Fruit fly (Drosophila melanogaster) whole organism, embryonic: ENCODE measurements around the gene Ubi-p63E.

Experiments
- Abd-B ChIP-seq: fragments of 200-800 bp; sonication (Bioruptor generic); optimal IDR thresholded peaks from 2 replicates; lab custom pipeline; 2018; ENCODE audit warnings: missing biosample characterization, mild to moderate bottlenecking, missing genetic modification characterization, moderate library complexity
- Awh ChIP-seq: fragments of 200-800 bp; sonication (Bioruptor generic); IDR thresholded peaks from 2 replicates; pipeline ENCODE4, ENCODE4 v1.3.6; 2022; ENCODE audit warnings: missing biosample characterization, missing genetic modification characterization
- BtbVII ChIP-seq: fragments of 200-800 bp; sonication (Bioruptor generic); optimal IDR thresholded peaks from 3 replicates; lab custom pipeline; 2017; ENCODE audit warnings: missing biosample characterization, mild to moderate bottlenecking, missing genetic modification characterization
- CG10654 ChIP-seq: fragments of 200-800 bp; sonication (Bioruptor generic); optimal IDR thresholded peaks from 2 replicates; lab custom pipeline; 2016; ENCODE audit warnings: missing biosample characterization, missing genetic modification characterization
- CG11504 ChIP-seq: fragments of 200-800 bp; sonication (Bioruptor generic); optimal IDR thresholded peaks from 3 replicates; lab custom pipeline; 2019; ENCODE audit warnings: missing biosample characterization, mild to moderate bottlenecking, missing genetic modification characterization, moderate library complexity
- CG1233 ChIP-seq: fragments of 200-800 bp; sonication (Bioruptor generic); optimal IDR thresholded peaks from 4 replicates; lab custom pipeline; 2018; ENCODE audit warnings: missing biosample characterization, mild to moderate bottlenecking, missing genetic modification characterization
- CG13296 ChIP-seq: fragments of 200-800 bp; sonication (Bioruptor generic); optimal IDR thresholded peaks from 3 replicates; lab custom pipeline; 2018; ENCODE audit warnings: missing biosample characterization, mild to moderate bottlenecking, missing genetic modification characterization
- CG14965 ChIP-seq: fragments of 200-800 bp; sonication (Bioruptor generic); optimal IDR thresholded peaks from 2 replicates; lab custom pipeline; 2016; ENCODE audit warnings: missing biosample characterization, missing genetic modification characterization, borderline replicate concordance
- CG1602 ChIP-seq: fragments of 200-800 bp; sonication (Bioruptor generic); optimal IDR thresholded peaks from 3 replicates; lab custom pipeline; 2016; ENCODE audit warnings: missing biosample characterization, missing genetic modification characterization
- CG17829 ChIP-seq: fragments of 200-800 bp; optimal IDR thresholded peaks from 2 replicates; lab custom pipeline; 2019; ENCODE audit warnings: missing biosample characterization, mild to moderate bottlenecking, missing genetic modification characterization, moderate library complexity
- CG2129 ChIP-seq: fragments of 200-800 bp; sonication (Bioruptor generic); IDR thresholded peaks from 2 replicates; pipeline ENCODE4 v1.3.6; 2022; ENCODE audit warnings: missing biosample characterization, missing genetic modification characterization; ENCODE audit not compliant: partially characterized antibody
- CG2875 ChIP-seq: fragments of 200-800 bp; sonication (Bioruptor generic); optimal IDR thresholded peaks from 2 replicates; lab custom pipeline; 2017; ENCODE audit warnings: missing biosample characterization, mild to moderate bottlenecking, missing genetic modification characterization, missing genetic modification reagents
- CG31388 ChIP-seq: fragments of 200-800 bp; sonication (Bioruptor generic); optimal IDR thresholded peaks from 2 replicates; lab custom pipeline; 2016; ENCODE audit warnings: missing biosample characterization, missing genetic modification characterization
- CG3281 ChIP-seq: fragments of 200-800 bp; sonication (Bioruptor generic); optimal IDR thresholded peaks from 3 replicates; lab custom pipeline; 2017; ENCODE audit warnings: missing biosample characterization, mild to moderate bottlenecking, missing genetic modification characterization
- CG34224 ChIP-seq: fragments of 200-800 bp; sonication (Bioruptor generic); IDR thresholded peaks from 3 replicates; pipeline ENCODE4 v1.3.6; 2022; ENCODE audit warnings: missing biosample characterization, missing genetic modification characterization; ENCODE audit not compliant: partially characterized antibody
- CG43689 ChIP-seq: fragments of 200-800 bp; sonication (Bioruptor generic); IDR thresholded peaks from 2 replicates; pipeline ENCODE4 v1.3.6; 2022; ENCODE audit warnings: missing biosample characterization, missing genetic modification characterization
- CG4730 ChIP-seq: fragments of 200-800 bp; sonication (Bioruptor generic); IDR thresholded peaks from 2 replicates; pipeline ENCODE4 v1.3.6; 2022; ENCODE audit warnings: missing biosample characterization, missing genetic modification characterization
- CG5245 ChIP-seq: fragments of 200-800 bp; sonication (Bioruptor generic); optimal IDR thresholded peaks from 3 replicates; lab custom pipeline; 2016; ENCODE audit warnings: missing biosample characterization, missing genetic modification characterization
- CG7963 ChIP-seq: fragments of 200-800 bp; sonication (Bioruptor generic); IDR thresholded peaks from 3 replicates; pipeline ENCODE4 v1.3.6; 2022; ENCODE audit warnings: missing biosample characterization, missing genetic modification characterization; ENCODE audit not compliant: partially characterized antibody
- CG8281 ChIP-seq: fragments of 200-800 bp; sonication (Bioruptor generic); optimal IDR thresholded peaks from 2 replicates; lab custom pipeline; 2018; ENCODE audit warnings: missing biosample characterization, mild to moderate bottlenecking, missing genetic modification characterization, moderate library complexity
- CG8290 ChIP-seq, 3 experiments: fragments of 200-800 bp; sonication (Bioruptor generic); optimal IDR thresholded peaks; 2 replicates each; lab custom pipeline; 2016 to 2019; ENCODE audit warnings: missing biosample characterization in 3 of 3, missing genetic modification characterization in 3 of 3, mild to moderate bottlenecking in 2 of 3, moderate library complexity in 1 of 3
- CG8388 ChIP-seq: fragments of 200-800 bp; sonication (Bioruptor generic); optimal IDR thresholded peaks from 2 replicates; lab custom pipeline; 2019; ENCODE audit warnings: missing biosample characterization, mild to moderate bottlenecking, missing genetic modification characterization, moderate library complexity
- D ChIP-seq, 2 experiments: fragments of 200-800 bp in 1 of 2; fragments of >200 bp in 1 of 2; sonication (Bioruptor generic) in 1 of 2; optimal IDR thresholded peaks; 2 replicates in 1 of 2; 3 replicates in 1 of 2; lab custom pipeline; 2017; ENCODE audit warnings: mild to moderate bottlenecking in 1 of 2, missing biosample characterization in 1 of 2, missing genetic modification characterization in 1 of 2, missing genetic modification reagents in 1 of 2
- Ets65A ChIP-seq: fragments of 200-800 bp; sonication (Bioruptor generic); peaks from one replicate; lab custom pipeline; 2016; ENCODE audit warnings: missing biosample characterization, missing genetic modification characterization
- Fer1 ChIP-seq: fragments of 200-800 bp; sonication (Bioruptor generic); optimal IDR thresholded peaks from 2 replicates; lab custom pipeline; 2017; ENCODE audit warnings: missing biosample characterization, mild to moderate bottlenecking, missing genetic modification characterization
- Lhr ChIP-seq: fragments of 200-800 bp; sonication (Bioruptor generic); optimal IDR thresholded peaks from 3 replicates; lab custom pipeline; 2017; ENCODE audit warnings: mild to moderate bottlenecking, missing biosample characterization, missing genetic modification reagents, missing genetic modification characterization
- Lim3 ChIP-seq: fragments of 200-800 bp; sonication (Bioruptor generic); IDR thresholded peaks from 2 replicates; pipeline ENCODE4 v1.3.6; 2022; ENCODE audit warnings: missing biosample characterization, missing genetic modification characterization
- Mad ChIP-seq: fragments of 200-800 bp; sonication (Bioruptor generic); optimal IDR thresholded peaks from 2 replicates; lab custom pipeline; 2016; ENCODE audit warnings: missing biosample characterization, missing genetic modification characterization
- Meics ChIP-seq: fragments of 200-800 bp; sonication (Bioruptor generic); optimal IDR thresholded peaks from 2 replicates; lab custom pipeline; 2017; ENCODE audit warnings: missing biosample characterization, mild to moderate bottlenecking, missing genetic modification characterization
- Oaz ChIP-seq: fragments of 200-800 bp; sonication (Bioruptor generic); IDR thresholded peaks from 2 replicates; pipeline ENCODE4 v1.3.6; 2022; ENCODE audit warnings: missing biosample characterization, missing genetic modification characterization
- Rfx ChIP-seq: fragments of 200-800 bp; sonication (Bioruptor generic); IDR thresholded peaks from 2 replicates; pipeline ENCODE4 v1.3.6; 2022; ENCODE audit warnings: missing biosample characterization, missing genetic modification characterization
- Taf1 ChIP-seq: fragments of 200-800 bp; sonication (Bioruptor generic); IDR thresholded peaks from 2 replicates; pipeline ENCODE4 v1.3.6; 2022; ENCODE audit warnings: missing biosample characterization, missing genetic modification characterization
- Tbp ChIP-seq: fragments of >200 bp; optimal IDR thresholded peaks from 2 replicates; lab custom pipeline; 2018; ENCODE audit warnings: missing biosample characterization, missing genetic modification characterization
- ara ChIP-seq: fragments of 200-800 bp; sonication (Bioruptor generic); IDR thresholded peaks from 2 replicates; pipeline ENCODE4 v1.3.6; 2022; ENCODE audit warnings: missing biosample characterization, missing genetic modification characterization
- cad ChIP-seq: fragments of >200 bp; optimal IDR thresholded peaks from 2 replicates; lab custom pipeline; 2017; ENCODE audit warnings: missing biosample characterization, missing genetic modification characterization
- cato ChIP-seq: fragments of 200-800 bp; sonication (Bioruptor generic); optimal IDR thresholded peaks from 2 replicates; lab custom pipeline; 2016; ENCODE audit warnings: missing biosample characterization, missing genetic modification characterization, borderline replicate concordance
- caup ChIP-seq: fragments of 200-800 bp; sonication (Bioruptor generic); optimal IDR thresholded peaks from 3 replicates; lab custom pipeline; 2017; ENCODE audit warnings: missing biosample characterization, mild to moderate bottlenecking, missing genetic modification characterization, moderate library complexity; ENCODE audit not compliant: severe bottlenecking
- chm ChIP-seq: fragments of 200-800 bp; sonication (Bioruptor generic); IDR thresholded peaks from 2 replicates; pipeline ENCODE4 v1.3.6; 2022; ENCODE audit warnings: missing biosample characterization, missing genetic modification characterization
- croc ChIP-seq: fragments of 200-800 bp; sonication (Bioruptor generic); conservative IDR thresholded peaks from 3 replicates; pipeline ENCODE4 v1.3.6; 2022; ENCODE audit warnings: missing biosample characterization, missing genetic modification characterization
- dan ChIP-seq: fragments of 200-800 bp; sonication (Bioruptor generic); IDR thresholded peaks from 2 replicates; pipeline ENCODE4 v1.3.6; 2022; ENCODE audit warnings: missing biosample characterization, missing genetic modification characterization
- eve ChIP-seq, 2 experiments: fragments of >200 bp; optimal IDR thresholded peaks; 2 replicates each; lab custom pipeline; 2017; ENCODE audit warnings: missing biosample characterization in 2 of 2, missing genetic modification characterization in 2 of 2
- fd3F ChIP-seq: fragments of 200-800 bp; sonication (Bioruptor generic); optimal IDR thresholded peaks from 2 replicates; lab custom pipeline; 2018; ENCODE audit warnings: missing biosample characterization, mild to moderate bottlenecking, missing genetic modification characterization, moderate library complexity
- fru ChIP-seq: fragments of >200 bp; optimal IDR thresholded peaks from 2 replicates; lab custom pipeline; 2017
- hbn ChIP-seq: fragments of 200-800 bp; sonication (Bioruptor generic); IDR thresholded peaks from 2 replicates; pipeline ENCODE4 v1.3.6; 2022; ENCODE audit warnings: missing biosample characterization, missing genetic modification characterization; ENCODE audit not compliant: partially characterized antibody
- ind ChIP-seq: fragments of 200-800 bp; sonication (Bioruptor generic); optimal IDR thresholded peaks from 3 replicates; lab custom pipeline; 2016; ENCODE audit warnings: missing biosample characterization, missing genetic modification characterization
- pum ChIP-seq: fragments of 200-800 bp; sonication (Bioruptor generic); optimal IDR thresholded peaks from 2 replicates; lab custom pipeline; 2016; ENCODE audit warnings: missing biosample characterization, missing genetic modification characterization
- schlank ChIP-seq: fragments of 200-800 bp; sonication (Bioruptor generic); optimal IDR thresholded peaks from 2 replicates; lab custom pipeline; 2018; ENCODE audit warnings: missing biosample characterization, mild to moderate bottlenecking, missing genetic modification characterization
- seq ChIP-seq: fragments of 200-800 bp; sonication (Bioruptor generic); IDR thresholded peaks from 2 replicates; pipeline ENCODE4 v1.3.6; 2022; ENCODE audit warnings: missing biosample characterization, missing genetic modification characterization
- unc-4 ChIP-seq: fragments of 200-800 bp; sonication (Bioruptor generic); IDR thresholded peaks from 2 replicates; pipeline ENCODE4 v1.3.6; 2022; ENCODE audit warnings: missing biosample characterization, missing genetic modification characterization; ENCODE audit not compliant: partially characterized antibody
- vvl ChIP-seq: fragments of 200-800 bp; sonication (Bioruptor generic); IDR thresholded peaks from 2 replicates; pipeline ENCODE4 v1.3.6; 2022; ENCODE audit warnings: missing biosample characterization, missing genetic modification characterization

The Ubi-p63E gene

DNA sequence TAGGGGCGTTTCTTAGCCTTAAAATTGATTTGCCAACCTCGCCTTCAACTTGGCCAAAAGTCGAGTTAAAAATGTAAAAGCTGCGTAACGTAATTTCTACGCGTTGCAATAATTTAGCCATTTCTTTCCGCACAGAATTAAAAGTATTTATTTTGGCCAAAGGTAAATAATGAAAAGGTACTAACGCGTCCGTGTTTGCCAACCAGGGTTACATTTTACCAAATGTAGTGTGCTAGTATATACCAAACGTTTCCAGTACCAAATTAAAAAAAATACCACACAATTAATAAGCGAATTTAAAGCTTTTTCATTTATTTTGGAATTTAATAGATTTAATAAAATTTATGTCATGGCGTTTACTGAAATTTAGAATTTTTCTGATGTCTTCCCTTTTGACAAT is 4.0 kb downstream of the Ubi-p63E start, which contains the start of gene Ccz1 (continued):
- TF ChIP-seq Meics (GFP tag; lab: Kevin White, UChicago) (peak; percentile 64), CG8388 (GFP tag; lab: Kevin White, UChicago) (peak; percentile 13), vvl (GFP tag; lab: Robert Waterston, UW) (no peak), Lim3 (no peak), Taf1 (GFP tag; lab: Robert Waterston, UW) (no peak), CG1233 (GFP tag; lab: Kevin White, UChicago) (peak; percentile 63), CG31388 (GFP tag; lab: Kevin White, UChicago) (peak; percentile 6), Abd-B (GFP tag; lab: Kevin White, UChicago) (peak; percentile 9), cad (GFP tag; lab: Kevin White, UChicago) (no peak), chm (no peak), pum (GFP tag; lab: Kevin White, UChicago) (peak; percentile 64), eve (GFP tag; optimal IDR thresholded peaks at IDR 0.05; lab: Kevin White, UChicago) (no peak), ara (GFP tag; lab: Robert Waterston, UW) (no peak), CG1602 (GFP tag; lab: Kevin White, UChicago) (peak; percentile 66), Fer1 (GFP tag; lab: Kevin White, UChicago) (peak; percentile 54), CG2129 (GFP tag; lab: Robert Waterston, UW) (no peak), CG17829 (tag; lab: Kevin White, UChicago) (peak; percentile 58), CG8281 (peak; percentile 18), ind (GFP tag; lab: Kevin White, UChicago) (no peak), cato (GFP tag; lab: Kevin White, UChicago) (peak; percentile 72), CG10654 (GFP tag; lab: Kevin White, UChicago) (peak; percentile 68), Tbp (GFP tag; lab: Kevin White, UChicago) (no peak), fru (lab: Kevin White, UChicago) (no peak), hbn (no peak), CG3281 (GFP tag; lab: Kevin White, UChicago) (peak; percentile 79), Rfx (GFP tag; lab: Robert Waterston, UW) (no peak), Ets65A (GFP tag; lab: Kevin White, UChicago) (peak; percentile 84), Lhr (GFP tag; lab: Kevin White, UChicago) (peak; percentile 67), CG11504 (tag; lab: Kevin White, UChicago) (peak; percentile 54), CG34224 (GFP tag; lab: Robert Waterston, UW) (no peak), CG43689 (no peak), unc-4 (GFP tag; lab: Robert Waterston, UW) (no peak), D (optimal IDR thresholded peaks at IDR 0.05; lab: Kevin White, UChicago) (no peak), D (GFP tag; optimal IDR thresholded peaks at IDR 0.05; lab: Kevin White, UChicago) (peak; percentile 21), CG13296 (GFP tag; lab: Kevin White, UChicago) (peak; percentile 60), seq (GFP tag; lab: Robert Waterston, UW) (no peak), croc (GFP tag; lab: Robert Waterston, UW) (peak; percentile 18; the same call in 1 of the 3 replicates), CG2875 (GFP tag; lab: Kevin White, UChicago) (peak; percentile 71), schlank (peak; percentile 58), BtbVII (no peak), dan (GFP tag; lab: Robert Waterston, UW) (no peak), CG4730 (no peak), CG7963 (GFP tag; lab: Robert Waterston, UW) (no peak), caup (peak; percentile 66), fd3F (GFP tag; lab: Kevin White, UChicago) (peak; percentile 58), CG8290 (GFP tag; optimal IDR thresholded peaks at IDR 0.05; lab: Kevin White, UChicago) (peak; percentile 67), CG8290 (tag; optimal IDR thresholded peaks at IDR 0.05; lab: Kevin White, UChicago) (peak; percentile 56 to 82), Oaz (GFP tag; lab: Robert Waterston, UW) (no peak), Awh (no peak), Mad (GFP tag; lab: Kevin White, UChicago) (peak; percentile 74), CG5245 (GFP tag; lab: Kevin White, UChicago) (peak; percentile 33), CG14965 (GFP tag; lab: Kevin White, UChicago) (peak; percentile 56)
